Fruit fly (Drosophila melanogaster): ENCODE data around the gene CG1544.

CG1544 gene

DNA sequence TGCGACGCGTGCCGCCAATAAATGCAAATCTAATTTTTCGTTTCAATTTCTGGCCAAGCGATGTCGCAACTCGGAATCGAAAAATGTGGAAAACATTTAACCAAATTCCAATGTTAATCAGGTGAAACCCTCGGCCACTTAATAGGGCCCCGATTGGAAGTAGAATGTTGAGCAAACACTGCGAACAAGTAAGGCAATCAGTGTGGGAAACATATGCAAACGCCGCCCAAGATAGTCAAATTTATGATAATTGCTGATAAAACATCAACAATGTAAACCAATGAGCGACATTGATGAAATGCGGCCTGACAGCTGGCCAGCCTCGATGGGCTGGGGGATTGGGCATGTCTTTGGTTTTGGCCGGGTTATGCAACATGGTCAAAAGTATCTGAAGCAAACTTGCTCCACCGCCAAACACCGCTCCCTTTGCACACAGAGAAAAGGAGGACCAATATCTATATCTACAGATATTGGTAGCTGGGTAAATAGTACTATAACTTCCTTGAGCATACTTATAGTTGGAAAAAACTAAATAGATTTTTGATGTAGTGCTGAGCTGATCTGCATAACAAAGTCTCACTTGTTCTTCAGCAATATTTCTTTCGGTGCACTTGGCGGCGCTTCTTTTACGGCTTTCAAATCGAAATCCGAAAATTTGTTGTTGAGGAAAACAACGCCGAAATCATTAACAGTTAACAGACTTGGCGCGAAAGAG, 50.7 kb downstream of the CG1544 start (continued):
- TF ChIP-seq hb (GFP tag; IDR thresholded peaks at IDR 0.05; ENCODE audit: partially characterized antibody): no peak
- no peak for TF ChIP-seq CG18011 (GFP tag; optimal IDR thresholded peaks at IDR 0.05)
- peak; percentile 74 for TF ChIP-seq CG30403 (GFP tag; optimal IDR thresholded peaks at IDR 0.05)
- TF ChIP-seq zfh1 (GFP tag; IDR thresholded peaks at IDR 0.05): peak; percentile 76
- no peak for TF ChIP-seq CHES-1-like (GFP tag; optimal IDR thresholded peaks at IDR 0.05)
- no peak for TF ChIP-seq CG15479 (GFP tag; optimal IDR thresholded peaks at IDR 0.05)
- TF ChIP-seq Gsc (GFP tag; IDR thresholded peaks at IDR 0.05): peak; percentile 40; the same call in 1 of the 2 replicates
- TF ChIP-seq grn (GFP tag; optimal IDR thresholded peaks at IDR 0.05): peak; percentile 38
- peak; percentile 11 for TF ChIP-seq zf30C (GFP tag; optimal IDR thresholded peaks at IDR 0.05)
- no peak for TF ChIP-seq ash1 (GFP tag; optimal IDR thresholded peaks at IDR 0.05)
- TF ChIP-seq CG10274 (GFP tag; optimal IDR thresholded peaks at IDR 0.05): peak; percentile 41
- TF ChIP-seq CG34224 (GFP tag; IDR thresholded peaks at IDR 0.05; ENCODE audit: partially characterized antibody): no peak
- TF ChIP-seq p53 (GFP tag; optimal IDR thresholded peaks at IDR 0.05): no peak
- TF ChIP-seq pum (GFP tag; optimal IDR thresholded peaks at IDR 0.05): peak; percentile 61
- TF ChIP-seq Neu2 (GFP tag; optimal IDR thresholded peaks at IDR 0.05; ENCODE audit: borderline replicate concordance): no peak
- TF ChIP-seq Drgx (GFP tag; IDR thresholded peaks at IDR 0.05): peak; percentile 57
- TF ChIP-seq luna (GFP tag; optimal IDR thresholded peaks at IDR 0.05): no peak
- peak; percentile 88 for TF ChIP-seq CG2678 (tag; optimal IDR thresholded peaks at IDR 0.05)
- no peak for TF ChIP-seq Stat92E (GFP tag; optimal IDR thresholded peaks at IDR 0.05)
- TF ChIP-seq fd64A (GFP tag; optimal IDR thresholded peaks at IDR 0.05): peak; percentile 46
- no peak for TF ChIP-seq CG2116 (GFP tag; optimal IDR thresholded peaks at IDR 0.05)
- peak; percentile 30 for TF ChIP-seq repo (GFP tag; optimal IDR thresholded peaks at IDR 0.05)
- TF ChIP-seq fd3F (GFP tag; optimal IDR thresholded peaks at IDR 0.05): peak; percentile 48
- peak; percentile 24 for TF ChIP-seq CG12104 (GFP tag; optimal IDR thresholded peaks at IDR 0.05)
- peak; percentile 23 for TF ChIP-seq CG6765 (GFP tag; optimal IDR thresholded peaks at IDR 0.05)
- peak; percentile 67 for TF ChIP-seq CG6272 (GFP tag; IDR thresholded peaks at IDR 0.05)
- TF ChIP-seq B-H1 (GFP tag; IDR thresholded peaks at IDR 0.05): peak; percentile 78
- peak; percentile 77 for TF ChIP-seq H15 (GFP tag; IDR thresholded peaks at IDR 0.05)
- TF ChIP-seq CG14441 (GFP tag; IDR thresholded peaks at IDR 0.05): peak; percentile 86
- 0 out of 2 replicates have a peak, but pooled peaks have one; percentile 22 for TF ChIP-seq rib (GFP tag; IDR thresholded peaks at IDR 0.05)
- peak; percentile 33 for TF ChIP-seq maf-S (GFP tag; optimal IDR thresholded peaks at IDR 0.05)
- TF ChIP-seq CG8281 (tag; optimal IDR thresholded peaks at IDR 0.05): peak; percentile 61
- TF ChIP-seq bsh (GFP tag; optimal IDR thresholded peaks at IDR 0.05): peak in 1 of 2 experiments; percentile 88
- peak; percentile 73 for TF ChIP-seq CG10366 (GFP tag; IDR thresholded peaks at IDR 0.05)
- peak; percentile 59 for TF ChIP-seq pb (GFP tag; optimal IDR thresholded peaks at IDR 0.05)
- no peak for TF ChIP-seq CG3065 (GFP tag; optimal IDR thresholded peaks at IDR 0.05)
- peak; percentile 24 for TF ChIP-seq CG17568 (GFP tag; optimal IDR thresholded peaks at IDR 0.05)
- peak; percentile 73 for TF ChIP-seq bab2 (GFP tag; optimal IDR thresholded peaks at IDR 0.05)
- TF ChIP-seq unc-4 (GFP tag; IDR thresholded peaks at IDR 0.05; ENCODE audit: partially characterized antibody): no peak
- TF ChIP-seq fu2 (GFP tag; optimal IDR thresholded peaks at IDR 0.05): peak; percentile 22
- TF ChIP-seq ham (GFP tag; IDR thresholded peaks at IDR 0.05): no peak
- peak; percentile 39 for TF ChIP-seq Vsx1 (GFP tag; optimal IDR thresholded peaks at IDR 0.05)
- peak; percentile 84 for TF ChIP-seq CoRest (tag; optimal IDR thresholded peaks at IDR 0.05)
- TF ChIP-seq HLH54F (GFP tag; optimal IDR thresholded peaks at IDR 0.05): no peak
- peak; percentile 55 for TF ChIP-seq CG18476 (GFP tag; optimal IDR thresholded peaks at IDR 0.05)
- TF ChIP-seq Chrac-16 (GFP tag; optimal IDR thresholded peaks at IDR 0.05): peak; percentile 36
- TF ChIP-seq schlank (tag; optimal IDR thresholded peaks at IDR 0.05): no peak
- TF ChIP-seq CG12659 (GFP tag; optimal IDR thresholded peaks at IDR 0.05): peak; percentile 68
- peak; percentile 8 for TF ChIP-seq Hmr (GFP tag; optimal IDR thresholded peaks at IDR 0.05)
